Worm (Caenorhabditis elegans) whole organism, midembryonic: ENCODE data around the gene nhr-255.

ENCODE experiments used
- T22C8.4 ChIP-seq: fragments of 200-800 bp; sonication (Bioruptor generic); IDR thresholded peaks from 2 replicates; pipeline ENCODE4 v1.3.6; 2022; ENCODE audit warnings: missing genetic modification characterization, missing compliant biosample characterization
- cog-1 ChIP-seq: sonication (generic microtip); optimal IDR thresholded peaks from 2 replicates; lab custom pipeline; 2016; ENCODE audit warnings: missing genetic modification characterization, missing compliant biosample characterization
- flt-1 ChIP-seq: fragments of 200-800 bp; sonication (Bioruptor generic); IDR thresholded peaks from 2 replicates; pipeline ENCODE4 v1.3.6; 2022; ENCODE audit warnings: missing genetic modification characterization, missing compliant biosample characterization
- klf-2 ChIP-seq: fragments of 200-800 bp; sonication (Bioruptor generic); conservative IDR thresholded peaks from 2 replicates; pipeline ENCODE4 v1.3.6; 2022; ENCODE audit warnings: missing genetic modification reagents, missing genetic modification characterization, missing compliant biosample characterization
- med-1 ChIP-seq: sonication (generic microtip); optimal IDR thresholded peaks from 2 replicates; lab custom pipeline; 2017; ENCODE audit warnings: missing genetic modification characterization, mild to moderate bottlenecking, missing compliant biosample characterization, antibody characterized with exemption, missing genetic modification reagents; ENCODE audit not compliant: insufficient read depth
- ref-1 ChIP-seq: fragments of 200-800 bp; sonication (Bioruptor generic); conservative IDR thresholded peaks from 2 replicates; pipeline ENCODE4 v1.3.6; 2022; ENCODE audit warnings: missing genetic modification reagents, missing genetic modification characterization, missing compliant biosample characterization
- tab-1 ChIP-seq: fragments of 200-800 bp; sonication (Bioruptor generic); IDR thresholded peaks from 2 replicates; pipeline ENCODE4 v1.3.6; 2022; ENCODE audit warnings: missing genetic modification characterization, missing compliant biosample characterization
- ztf-23 ChIP-seq: fragments of 200-800 bp; sonication (Bioruptor generic); IDR thresholded peaks from 2 replicates; pipeline ENCODE4 v1.3.6; 2022; ENCODE audit warnings: missing genetic modification reagents, missing genetic modification characterization, missing compliant biosample characterization
- ztf-29 ChIP-seq: fragments of 200-800 bp; sonication (Bioruptor generic); IDR thresholded peaks from 2 replicates; pipeline ENCODE4 v1.3.6; 2022; ENCODE audit warnings: missing genetic modification reagents, missing genetic modification characterization, missing compliant biosample characterization

DNA sequence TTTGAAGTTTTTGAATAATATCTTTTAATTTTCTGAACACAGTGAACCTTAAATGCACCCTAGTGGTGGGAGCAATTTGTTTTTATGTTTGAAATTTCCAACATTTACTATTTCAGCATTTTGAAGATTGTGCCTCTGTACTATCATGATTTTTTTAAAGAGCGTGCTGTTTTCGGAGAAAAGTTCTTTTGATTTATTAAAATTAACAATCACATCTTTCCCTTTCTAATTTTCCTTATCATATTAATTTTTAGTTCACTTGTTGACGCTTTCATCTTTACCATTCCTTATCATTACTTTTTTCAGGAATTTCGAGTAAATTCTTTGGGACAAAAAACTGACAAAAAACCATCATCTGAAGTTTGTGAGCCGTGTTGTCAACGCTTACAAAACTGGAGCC lies 34.5 kb upstream of the nhr-255 start, which contains the start of gene nhr-48:
- no peak for TF ChIP-seq ztf-29 (GFP tag; lab: Robert Waterston, UW)
- TF ChIP-seq flt-1 = no peak
- TF ChIP-seq ref-1 (GFP tag; lab: Robert Waterston, UW) = no peak
- TF ChIP-seq ztf-23 (GFP tag; lab: Robert Waterston, UW) = no peak
- TF ChIP-seq T22C8.4 (GFP tag; lab: Robert Waterston, UW) = no peak
- no peak for TF ChIP-seq cog-1 (tag; lab: Kevin White, UChicago)
- TF ChIP-seq tab-1 (GFP tag; lab: Robert Waterston, UW) = no peak
- TF ChIP-seq klf-2 (GFP tag; lab: Robert Waterston, UW) = no peak
- TF ChIP-seq med-1 (GFP tag; lab: Kevin White, UChicago) = no peak
